In genomic region chrII:6842651-6843118, ce11 we compare ENCODE assay signal across 6 worm cellular contexts.
TF ChIP-seq lines count a peak whose summit lies in the region.

No protein-coding gene starts in this region.

TF ChIP-seq in whole organism, L1 larva, 84 proteins besides CTCF, POLR2A, EP300 and RAD21 (continued from another document and continues in another):
- TF ChIP-seq nhr-90 (tag; optimal IDR thresholded peaks at IDR 0.05; lab: Kevin White, UChicago; ENCODE audit: poor library complexity) (peak; percentile 86), snu-23 (GFP tag; optimal IDR thresholded peaks at IDR 0.05; lab: Kevin White, UChicago) (peak; percentile 83), fos-1 (tag; optimal IDR thresholded peaks at IDR 0.05; lab: Kevin White, UChicago) (peak; percentile 11), nhr-237 (tag; optimal IDR thresholded peaks at IDR 0.05; lab: Kevin White, UChicago) (no peak), grh-1 (GFP tag; IDR thresholded peaks at IDR 0.05; lab: Robert Waterston, UW) (peak; percentile 53; the same call in 1 of the 2 replicates), swsn-7 (tag; optimal IDR thresholded peaks at IDR 0.05; lab: Kevin White, UChicago) (peak; percentile 30), aly-2 (tag; optimal IDR thresholded peaks at IDR 0.05; lab: Kevin White, UChicago) (no peak), nhr-20 (tag; optimal IDR thresholded peaks at IDR 0.05; lab: Kevin White, UChicago) (peak; percentile 94), egl-27 (tag; optimal IDR thresholded peaks at IDR 0.05; lab: Kevin White, UChicago) (peak; percentile 98 to 99), efl-1 (optimal IDR thresholded peaks at IDR 0.05; lab: Kevin White, UChicago) (peak in 1 of 2 experiments; percentile 28), efl-1 (GFP tag; optimal IDR thresholded peaks at IDR 0.05 in 1 of 2; lab: Kevin White, UChicago) (peak in 1 of 2 experiments; percentile 90), pax-3 (tag; optimal IDR thresholded peaks at IDR 0.05; lab: Kevin White, UChicago) (peak; percentile 20), fkh-8 (tag; optimal IDR thresholded peaks at IDR 0.05; lab: Kevin White, UChicago) (peak; percentile 7), dpl-1 (GFP tag; optimal IDR thresholded peaks at IDR 0.05; lab: Kevin White, UChicago) (peak in 1 of 3 experiments; percentile 5), C04F5.9 (tag; optimal IDR thresholded peaks at IDR 0.05; lab: Kevin White, UChicago) (no peak), nhr-76 (tag; optimal IDR thresholded peaks at IDR 0.05; lab: Kevin White, UChicago) (no peak), unc-62 (GFP tag; optimal IDR thresholded peaks at IDR 0.05; lab: Kevin White, UChicago) (no peak), lsy-2 (tag; optimal IDR thresholded peaks at IDR 0.05; lab: Kevin White, UChicago) (peak; percentile 64 to 68), xbp-1 (tag; optimal IDR thresholded peaks at IDR 0.05; lab: Kevin White, UChicago) (peak; percentile 8), dsc-1 (tag; optimal IDR thresholded peaks at IDR 0.05; lab: Kevin White, UChicago) (peak; percentile 58), nhr-47 (tag; optimal IDR thresholded peaks at IDR 0.05; lab: Kevin White, UChicago) (peak; percentile 66)

TF ChIP-seq in whole organism, L2 larva, 48 proteins besides CTCF, POLR2A, EP300 and RAD21 (continued from another document and continues in another):
- TF ChIP-seq sma-9 (GFP tag; optimal IDR thresholded peaks at IDR 0.05; lab: Kevin White, UChicago): peak; percentile 98
- TF ChIP-seq sma-9 (tag; optimal IDR thresholded peaks at IDR 0.05; lab: Kevin White, UChicago): no peak
- TF ChIP-seq ceh-82 (tag; optimal IDR thresholded peaks at IDR 0.05; lab: Kevin White, UChicago): no peak
- TF ChIP-seq nhr-12 (tag; optimal IDR thresholded peaks at IDR 0.05; lab: Kevin White, UChicago): no peak
- TF ChIP-seq Y55F3AM.14 (GFP tag; optimal IDR thresholded peaks at IDR 0.05; lab: Kevin White, UChicago): peak; percentile 68
- TF ChIP-seq alr-1 (tag; optimal IDR thresholded peaks at IDR 0.05; lab: Kevin White, UChicago): no peak
- peak; percentile 9 for TF ChIP-seq nhr-77 (tag; optimal IDR thresholded peaks at IDR 0.05; lab: Kevin White, UChicago)
- TF ChIP-seq nhr-237 (tag; optimal IDR thresholded peaks at IDR 0.05; lab: Kevin White, UChicago): no peak
- TF ChIP-seq mdl-1 (tag; optimal IDR thresholded peaks at IDR 0.05; lab: Kevin White, UChicago): peak; percentile 77 to 84
- TF ChIP-seq lin-11 (tag; optimal IDR thresholded peaks at IDR 0.05; lab: Kevin White, UChicago): no peak
- no peak for TF ChIP-seq unc-62 (GFP tag; optimal IDR thresholded peaks at IDR 0.05; lab: Kevin White, UChicago)
- TF ChIP-seq fos-1 (tag; optimal IDR thresholded peaks at IDR 0.05; lab: Kevin White, UChicago): peak; percentile 100
- peak; percentile 91 for TF ChIP-seq blmp-1 (tag; optimal IDR thresholded peaks at IDR 0.05; lab: Kevin White, UChicago; ENCODE audit: insufficient read depth)
- no peak for TF ChIP-seq nhr-11 (tag; optimal IDR thresholded peaks at IDR 0.05; lab: Kevin White, UChicago)
- no peak for TF ChIP-seq ceh-16 (tag; optimal IDR thresholded peaks at IDR 0.05; lab: Kevin White, UChicago)
- TF ChIP-seq nhr-129 (tag; optimal IDR thresholded peaks at IDR 0.05; lab: Kevin White, UChicago): peak; percentile 53
- TF ChIP-seq nhr-10 (tag; optimal IDR thresholded peaks at IDR 0.05; lab: Kevin White, UChicago): no peak
- no peak for TF ChIP-seq ztf-1 (GFP tag; conservative IDR thresholded peaks at IDR 0.05; lab: Robert Waterston, UW)
- TF ChIP-seq ama-1 (optimal IDR thresholded peaks at IDR 0.05; lab: Kevin White, UChicago): no peak
- TF ChIP-seq egl-27 (tag; optimal IDR thresholded peaks at IDR 0.05; lab: Kevin White, UChicago): peak; percentile 99
- TF ChIP-seq gmeb-1 (tag; optimal IDR thresholded peaks at IDR 0.05; lab: Kevin White, UChicago): peak; percentile 67
- TF ChIP-seq aly-2 (tag; optimal IDR thresholded peaks at IDR 0.05; lab: Kevin White, UChicago): no peak
- TF ChIP-seq zag-1 (tag; optimal IDR thresholded peaks at IDR 0.05; lab: Kevin White, UChicago): no peak

TF ChIP-seq in whole organism, L3 larva, 47 proteins besides CTCF, POLR2A, EP300 and RAD21 (continued from another document and continues in another):
- no peak for TF ChIP-seq lin-15B (tag; optimal IDR thresholded peaks at IDR 0.05; lab: Kevin White, UChicago)
- TF ChIP-seq nfya-1 (tag; optimal IDR thresholded peaks at IDR 0.05; lab: Kevin White, UChicago; ENCODE audit: insufficient read depth): peak; percentile 85
- peak; percentile 44 for TF ChIP-seq nhr-76 (tag; optimal IDR thresholded peaks at IDR 0.05; lab: Kevin White, UChicago)
- TF ChIP-seq elt-1 (tag; optimal IDR thresholded peaks at IDR 0.05; lab: Kevin White, UChicago): peak; percentile 83
- no peak for TF ChIP-seq ceh-16 (tag; optimal IDR thresholded peaks at IDR 0.05; lab: Kevin White, UChicago)
- no peak for TF ChIP-seq eor-1 (tag; optimal IDR thresholded peaks at IDR 0.05; lab: Kevin White, UChicago)
- TF ChIP-seq ZK546.5 (tag; optimal IDR thresholded peaks at IDR 0.05; lab: Kevin White, UChicago): no peak
- no peak for TF ChIP-seq fkh-10 (GFP tag; optimal IDR thresholded peaks at IDR 0.05; lab: Kevin White, UChicago)
- no peak for TF ChIP-seq mml-1 (tag; optimal IDR thresholded peaks at IDR 0.05; lab: Kevin White, UChicago)
- no peak for TF ChIP-seq ceh-9 (tag; optimal IDR thresholded peaks at IDR 0.05; lab: Kevin White, UChicago)
- peak; percentile 93 for TF ChIP-seq pha-4 (tag; optimal IDR thresholded peaks at IDR 0.05; lab: Kevin White, UChicago)
- TF ChIP-seq unc-39 (tag; optimal IDR thresholded peaks at IDR 0.05; lab: Kevin White, UChicago): no peak
- TF ChIP-seq ceh-28 (tag; optimal IDR thresholded peaks at IDR 0.05; lab: Kevin White, UChicago): peak; percentile 90
- peak; percentile 80 for TF ChIP-seq nhr-25 (tag; optimal IDR thresholded peaks at IDR 0.05; lab: Kevin White, UChicago)
- peak; percentile 73 for TF ChIP-seq skn-1 (tag; optimal IDR thresholded peaks at IDR 0.05; lab: Kevin White, UChicago)
- no peak for TF ChIP-seq ceh-82 (tag; optimal IDR thresholded peaks at IDR 0.05; lab: Kevin White, UChicago)
- no peak for TF ChIP-seq daf-12 (tag; optimal IDR thresholded peaks at IDR 0.05; lab: Kevin White, UChicago)
- TF ChIP-seq nhr-11 (tag; optimal IDR thresholded peaks at IDR 0.05; lab: Kevin White, UChicago): no peak
- TF ChIP-seq nhr-77 (tag; optimal IDR thresholded peaks at IDR 0.05; lab: Kevin White, UChicago): no peak
- TF ChIP-seq lsy-12 (tag; optimal IDR thresholded peaks at IDR 0.05; lab: Kevin White, UChicago): peak; percentile 73
- TF ChIP-seq mdl-1 (tag; optimal IDR thresholded peaks at IDR 0.05; lab: Kevin White, UChicago): peak; percentile 56
- peak; percentile 36 for TF ChIP-seq fos-1 (tag; optimal IDR thresholded peaks at IDR 0.05; lab: Kevin White, UChicago)
- peak; percentile 37 for TF ChIP-seq hmg-11 (tag; optimal IDR thresholded peaks at IDR 0.05; lab: Kevin White, UChicago)
- no peak for TF ChIP-seq ztf-4 (tag; optimal IDR thresholded peaks at IDR 0.05; lab: Kevin White, UChicago)

TF ChIP-seq in whole organism, L4 larva, 104 proteins besides CTCF, POLR2A, EP300 and RAD21 (continued from another document and continues in another):
- TF ChIP-seq egl-27 (tag; optimal IDR thresholded peaks at IDR 0.05; lab: Kevin White, UChicago) (peak; percentile 96), daf-12 (tag; optimal IDR thresholded peaks at IDR 0.05; lab: Kevin White, UChicago) (no peak), ceh-82 (tag; optimal IDR thresholded peaks at IDR 0.05; lab: Kevin White, UChicago) (no peak), unc-39 (tag; optimal IDR thresholded peaks at IDR 0.05; lab: Kevin White, UChicago) (no peak), tra-1 (GFP tag; IDR thresholded peaks at IDR 0.05; lab: Robert Waterston, UW) (peak; percentile 99), nhr-77 (tag; optimal IDR thresholded peaks at IDR 0.05; lab: Kevin White, UChicago) (peak; percentile 96), mep-1 (tag; optimal IDR thresholded peaks at IDR 0.05; lab: Kevin White, UChicago) (peak; percentile 84), mxl-3 (GFP tag; optimal IDR thresholded peaks at IDR 0.05; lab: Kevin White, UChicago) (peak; percentile 94), php-3 (GFP tag; IDR thresholded peaks at IDR 0.05; lab: Robert Waterston, UW) (peak; percentile 94), F26F4.8 (GFP tag; conservative IDR thresholded peaks at IDR 0.05; lab: Robert Waterston, UW) (no peak), ZK337.2 (GFP tag; IDR thresholded peaks at IDR 0.05; lab: Robert Waterston, UW) (no peak), nhr-28 (tag; optimal IDR thresholded peaks at IDR 0.05; lab: Kevin White, UChicago) (peak; percentile 99), skn-1 (tag; optimal IDR thresholded peaks at IDR 0.05; lab: Kevin White, UChicago) (no peak), zfp-3 (GFP tag; conservative IDR thresholded peaks at IDR 0.05; lab: Robert Waterston, UW) (0 out of 2 replicates have a peak, but pooled peaks have one; percentile 49), lir-3 (tag; optimal IDR thresholded peaks at IDR 0.05; lab: Kevin White, UChicago) (no peak), lsy-2 (tag; optimal IDR thresholded peaks at IDR 0.05; lab: Kevin White, UChicago) (peak; percentile 74 to 77), zag-1 (tag; optimal IDR thresholded peaks at IDR 0.05; lab: Kevin White, UChicago) (no peak), spr-1 (tag; optimal IDR thresholded peaks at IDR 0.05; lab: Kevin White, UChicago) (peak; percentile 44), gei-8 (GFP tag; optimal IDR thresholded peaks at IDR 0.05; lab: Kevin White, UChicago) (peak; percentile 72), dve-1 (tag; optimal IDR thresholded peaks at IDR 0.05; lab: Kevin White, UChicago; ENCODE audit: insufficient read depth) (peak; percentile 98), nhr-42 (GFP tag; IDR thresholded peaks at IDR 0.05; lab: Robert Waterston, UW) (no peak; the same call in 1 of the 2 replicates), lim-7 (GFP tag; IDR thresholded peaks at IDR 0.05; lab: Robert Waterston, UW) (no peak), aha-1 (tag; lab: Kevin White, UChicago) (peak; percentile 97), D1046.2 (GFP tag; IDR thresholded peaks at IDR 0.05; lab: Robert Waterston, UW) (no peak)

TF ChIP-seq in whole organism, late embryonic, 69 proteins besides CTCF, POLR2A, EP300 and RAD21 (continued from another document):
- TF ChIP-seq ceh-2 (tag; optimal IDR thresholded peaks at IDR 0.05; lab: Kevin White, UChicago): no peak
- TF ChIP-seq ceh-19 (GFP tag; optimal IDR thresholded peaks at IDR 0.05; lab: Kevin White, UChicago): no peak
- no peak for TF ChIP-seq madf-2 (tag; optimal IDR thresholded peaks at IDR 0.05; lab: Kevin White, UChicago)
- TF ChIP-seq eyg-1 (tag; optimal IDR thresholded peaks at IDR 0.05; lab: Kevin White, UChicago): no peak
- TF ChIP-seq nfya-1 (tag; optimal IDR thresholded peaks at IDR 0.05; lab: Kevin White, UChicago): peak; percentile 64
- TF ChIP-seq dve-1 (tag; optimal IDR thresholded peaks at IDR 0.05; lab: Kevin White, UChicago): peak; percentile 42
- no peak for TF ChIP-seq npax-4 (tag; optimal IDR thresholded peaks at IDR 0.05; lab: Kevin White, UChicago)
- TF ChIP-seq unc-3 (GFP tag; conservative IDR thresholded peaks at IDR 0.05; lab: Robert Waterston, UW): no peak
- no peak for TF ChIP-seq unc-3 (tag; optimal IDR thresholded peaks at IDR 0.05; lab: Kevin White, UChicago)
- peak; percentile 83 for TF ChIP-seq unc-55 (GFP tag; optimal IDR thresholded peaks at IDR 0.05; lab: Kevin White, UChicago)
- no peak for TF ChIP-seq ceh-9 (tag; optimal IDR thresholded peaks at IDR 0.05; lab: Kevin White, UChicago)
- no peak for TF ChIP-seq ceh-31 (tag; optimal IDR thresholded peaks at IDR 0.05; lab: Kevin White, UChicago)
- no peak for TF ChIP-seq T23F11.4 (GFP tag; optimal IDR thresholded peaks at IDR 0.05; lab: Kevin White, UChicago)
- no peak for TF ChIP-seq ceh-14 (tag; optimal IDR thresholded peaks at IDR 0.05; lab: Kevin White, UChicago)
- TF ChIP-seq C38D4.7 (GFP tag; optimal IDR thresholded peaks at IDR 0.05; lab: Kevin White, UChicago): no peak
- TF ChIP-seq odd-2 (tag; optimal IDR thresholded peaks at IDR 0.05; lab: Kevin White, UChicago): no peak
- TF ChIP-seq tbx-7 (tag; optimal IDR thresholded peaks at IDR 0.05; lab: Kevin White, UChicago): no peak
- TF ChIP-seq ceh-48 (tag; optimal IDR thresholded peaks at IDR 0.05; lab: Kevin White, UChicago): peak; percentile 14
- TF ChIP-seq sox-4 (tag; optimal IDR thresholded peaks at IDR 0.05; lab: Kevin White, UChicago): no peak
- no peak for TF ChIP-seq K09A11.1 (tag; optimal IDR thresholded peaks at IDR 0.05; lab: Kevin White, UChicago; ENCODE audit: insufficient read depth)
- no peak for TF ChIP-seq F13H6.1 (tag; optimal IDR thresholded peaks at IDR 0.05; lab: Kevin White, UChicago)
- no peak for TF ChIP-seq hlh-6 (tag; optimal IDR thresholded peaks at IDR 0.05; lab: Kevin White, UChicago)
- no peak for TF ChIP-seq lin-11 (tag; optimal IDR thresholded peaks at IDR 0.05; lab: Kevin White, UChicago)
- no peak for TF ChIP-seq hlh-8 (tag; optimal IDR thresholded peaks at IDR 0.05; lab: Kevin White, UChicago)
- TF ChIP-seq Y22D7AL.16 (tag; optimal IDR thresholded peaks at IDR 0.05; lab: Kevin White, UChicago): no peak
- TF ChIP-seq ref-2 (tag; optimal IDR thresholded peaks at IDR 0.05; lab: Kevin White, UChicago): no peak

TF ChIP-seq in whole organism, young adult, 124 proteins besides CTCF, POLR2A, EP300 and RAD21 (continued from another document and continues in another):
- 0 out of 2 replicates have a peak, but pooled peaks have one; percentile 17 for TF ChIP-seq ceh-100 (GFP tag; IDR thresholded peaks at IDR 0.05; lab: Robert Waterston, UW)
- TF ChIP-seq cebp-1 (GFP tag; IDR thresholded peaks at IDR 0.05; lab: Robert Waterston, UW): no peak
- peak; percentile 79 for TF ChIP-seq cebp-1 (tag; optimal IDR thresholded peaks at IDR 0.05; lab: Kevin White, UChicago)
- peak; percentile 57 for TF ChIP-seq sptf-2 (GFP tag; optimal IDR thresholded peaks at IDR 0.05; lab: Kevin White, UChicago)
- TF ChIP-seq K12H6.12 (tag; optimal IDR thresholded peaks at IDR 0.05; lab: Kevin White, UChicago): no peak
- no peak for TF ChIP-seq gei-17 (GFP tag; optimal IDR thresholded peaks at IDR 0.05; lab: Kevin White, UChicago)
- no peak for TF ChIP-seq C17E4.6 (GFP tag; IDR thresholded peaks at IDR 0.05; lab: Robert Waterston, UW)
- no peak for TF ChIP-seq bed-1 (GFP tag; IDR thresholded peaks at IDR 0.05; lab: Robert Waterston, UW)
- peak; percentile 28 for TF ChIP-seq ztf-3 (GFP tag; optimal IDR thresholded peaks at IDR 0.05; lab: Kevin White, UChicago)
- no peak for TF ChIP-seq B0019.2 (GFP tag; conservative IDR thresholded peaks at IDR 0.05; lab: Robert Waterston, UW)
- peak; percentile 42 to 84 for TF ChIP-seq let-607 (tag; optimal IDR thresholded peaks at IDR 0.05; lab: Kevin White, UChicago)
- TF ChIP-seq B0261.1 (tag; optimal IDR thresholded peaks at IDR 0.05; lab: Kevin White, UChicago): no peak
- no peak for TF ChIP-seq lsy-27 (tag; optimal IDR thresholded peaks at IDR 0.05; lab: Kevin White, UChicago; ENCODE audit: borderline replicate concordance, insufficient read depth)
- no peak for TF ChIP-seq madf-3 (GFP tag; IDR thresholded peaks at IDR 0.05; lab: Robert Waterston, UW)
- no peak for TF ChIP-seq akir-1 (GFP tag; optimal IDR thresholded peaks at IDR 0.05; lab: Kevin White, UChicago)
- no peak for TF ChIP-seq hrde-1 (tag; optimal IDR thresholded peaks at IDR 0.05; lab: Kevin White, UChicago; ENCODE audit: borderline replicate concordance)
- TF ChIP-seq pha-4 (tag; optimal IDR thresholded peaks at IDR 0.05; lab: Kevin White, UChicago): peak; percentile 20
- peak; percentile 87 for TF ChIP-seq ztf-26 (tag; optimal IDR thresholded peaks at IDR 0.05; lab: Kevin White, UChicago)
- no peak for TF ChIP-seq ceh-58 (GFP tag; IDR thresholded peaks at IDR 0.05; lab: Robert Waterston, UW)
- TF ChIP-seq F23B12.7 (tag; optimal IDR thresholded peaks at IDR 0.05; lab: Kevin White, UChicago; ENCODE audit: insufficient read depth): peak; percentile 5
- TF ChIP-seq dox-1 (GFP tag; IDR thresholded peaks at IDR 0.05; lab: Robert Waterston, UW): peak; percentile 88
- no peak for TF ChIP-seq nhr-27 (tag; optimal IDR thresholded peaks at IDR 0.05; lab: Kevin White, UChicago)
- peak; percentile 95 for TF ChIP-seq atf-7 (tag; optimal IDR thresholded peaks at IDR 0.05; lab: Kevin White, UChicago)
- no peak for TF ChIP-seq D2030.7 (GFP tag; IDR thresholded peaks at IDR 0.05; lab: Robert Waterston, UW)
- no peak for TF ChIP-seq fkh-3 (tag; optimal IDR thresholded peaks at IDR 0.05; lab: Kevin White, UChicago)
- TF ChIP-seq attf-6 (GFP tag; IDR thresholded peaks at IDR 0.05; lab: Robert Waterston, UW): no peak
- no peak for TF ChIP-seq ceh-40 (GFP tag; IDR thresholded peaks at IDR 0.05; lab: Robert Waterston, UW)
- TF ChIP-seq nfya-2 (GFP tag; IDR thresholded peaks at IDR 0.05; lab: Robert Waterston, UW): no peak
- TF ChIP-seq ztf-18 (tag; optimal IDR thresholded peaks at IDR 0.05; lab: Kevin White, UChicago): no peak
- TF ChIP-seq Y56A3A.18 (GFP tag; IDR thresholded peaks at IDR 0.05; lab: Robert Waterston, UW): no peak
- no peak for TF ChIP-seq egl-18 (GFP tag; IDR thresholded peaks at IDR 0.05; lab: Robert Waterston, UW)
- peak; percentile 88 for TF ChIP-seq lin-40 (tag; optimal IDR thresholded peaks at IDR 0.05; lab: Kevin White, UChicago)
